Worm (Caenorhabditis elegans) whole organism, dauer: ENCODE measurements around the gene tmd-2.

Experiments
- unc-62 ChIP-seq: sonication (generic microtip); optimal IDR thresholded peaks from 2 replicates; lab custom pipeline; 2017; ENCODE audit warnings: missing biosample characterization, missing genetic modification reagents, missing genetic modification characterization

The tmd-2 gene

ce11 chrV:8370705-8371104, 36.2 kb downstream of the tmd-2 start, which contains the start of gene gpa-2:
Gene gpa-2, plus strand, starts transcription at chrV:8371005.
- no peak for TF ChIP-seq unc-62 (GFP tag; lab: Kevin White, UChicago)

DNA sequence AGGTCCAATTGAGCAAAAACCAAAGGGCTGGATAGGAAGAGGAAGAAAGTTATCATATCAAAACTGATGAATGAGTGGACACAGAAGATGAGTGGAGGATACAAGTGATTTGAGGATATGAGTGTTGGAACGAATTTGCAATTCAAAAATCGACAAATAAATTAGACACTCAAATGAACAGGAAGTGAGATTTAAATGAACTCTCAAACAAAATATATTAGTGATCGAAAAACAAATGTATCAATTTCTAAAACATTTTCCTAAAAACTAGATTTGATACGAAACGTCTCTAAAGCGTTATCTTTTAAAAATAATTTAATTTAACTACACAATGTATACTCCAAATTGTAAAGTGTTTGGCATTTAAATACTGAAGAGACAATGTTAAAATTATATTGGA, 41.0 kb downstream of the tmd-2 start, which contains the start of gene F38E1.10:
Gene F38E1.10, minus strand, starts transcription at position 101 of the 400 bp plus-strand sequence.
- no peak for TF ChIP-seq unc-62 (GFP tag; lab: Kevin White, UChicago)

DNA sequence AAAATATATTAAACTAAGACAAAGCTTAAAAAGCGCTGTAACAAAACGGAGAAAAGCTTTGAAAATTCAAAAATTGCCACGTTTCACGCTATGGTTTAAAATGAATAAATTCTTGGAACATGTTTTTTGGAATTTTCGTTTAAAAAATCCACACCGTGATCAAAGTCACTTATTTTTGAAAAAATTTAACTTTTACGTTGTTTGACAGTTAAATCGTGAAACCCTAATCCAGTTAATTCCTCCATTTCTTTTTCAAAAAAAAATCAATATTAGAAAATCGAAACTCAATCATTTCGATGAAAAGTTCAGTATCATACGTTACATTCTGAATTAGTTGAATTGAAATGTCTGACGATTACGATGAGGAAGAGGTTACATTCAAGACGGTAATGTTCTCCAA, 41.4 kb downstream of the tmd-2 start, which contains the start of gene F38E1.3:
Gene F38E1.3, plus strand, starts transcription at position 301 of the 400 bp plus-strand sequence.
- no peak for TF ChIP-seq unc-62 (GFP tag; lab: Kevin White, UChicago)

DNA sequence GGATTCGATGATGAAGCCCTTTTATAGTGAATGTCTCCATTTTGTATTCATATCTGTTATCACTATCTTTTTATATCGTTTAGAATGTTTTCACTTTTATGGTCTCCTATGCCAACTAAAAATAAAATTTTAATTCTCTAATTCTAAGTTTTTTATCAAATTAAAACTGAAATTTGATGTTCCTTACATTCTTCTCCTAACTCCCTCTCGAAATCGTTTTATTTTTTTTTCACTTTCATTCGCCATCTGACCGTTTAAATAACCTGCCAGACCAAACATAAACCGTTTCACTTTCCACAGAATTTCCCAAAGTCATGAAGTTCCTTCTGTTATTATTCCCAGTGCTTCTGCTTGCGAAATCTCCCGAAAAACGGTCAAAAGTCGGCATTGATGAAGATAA, 44.7 kb downstream of the tmd-2 start, which contains the start of gene F52E1.5:
Gene F52E1.5, plus strand, starts transcription at position 301 of the 400 bp plus-strand sequence.
- no peak for TF ChIP-seq unc-62 (GFP tag; lab: Kevin White, UChicago)

- no peak for TF ChIP-seq unc-62 (GFP tag; lab: Kevin White, UChicago)
Measured at ce11 chrV:8380076-8380475, 45.6 kb downstream of the tmd-2 start.

ce11 chrV:8383716-8384115, 49.3 kb downstream of the tmd-2 start, which contains the start of gene F52E1.14:
Gene F52E1.14, plus strand, starts transcription at chrV:8383922.
- no peak for TF ChIP-seq unc-62 (GFP tag; lab: Kevin White, UChicago)

ce11 chrV:8384809-8385208, 50.3 kb downstream of the tmd-2 start:
- TF ChIP-seq unc-62 (GFP tag; lab: Kevin White, UChicago), result no peak

- TF ChIP-seq unc-62 (GFP tag; lab: Kevin White, UChicago), result no peak
Measured at ce11 chrV:8385879-8386530, 51.5 kb downstream of the tmd-2 start, which contains the start of gene hsp-17. Gene hsp-17, minus strand, starts transcription at chrV:8385929.

- TF ChIP-seq unc-62 (GFP tag; lab: Kevin White, UChicago), result no peak
Measured at ce11 chrV:8387056-8387455, 52.6 kb downstream of the tmd-2 start, which contains the start of gene gcy-7. Gene gcy-7, plus strand, starts transcription at chrV:8387356.

DNA sequence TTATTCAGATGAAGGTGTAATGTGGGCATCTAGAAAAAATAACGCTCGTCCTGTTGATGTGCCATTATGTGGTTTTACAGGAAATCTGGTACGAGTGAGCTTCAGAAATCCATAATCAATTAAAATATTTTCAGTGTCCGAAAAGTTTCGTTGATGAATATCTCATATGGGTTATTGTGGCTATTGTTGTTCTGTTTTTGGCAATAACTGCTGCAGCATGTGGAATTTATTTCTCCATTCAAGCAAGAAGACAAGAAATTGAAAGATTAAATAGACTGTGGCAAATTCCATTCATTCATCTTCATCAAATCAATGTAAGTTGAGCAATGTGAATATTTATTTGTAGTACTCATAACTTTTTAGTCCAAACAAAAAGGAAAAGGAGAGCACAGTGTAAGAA, 54.8 kb downstream of the tmd-2 start:
- no peak for TF ChIP-seq unc-62 (GFP tag; lab: Kevin White, UChicago)
